Worm (Caenorhabditis elegans) whole organism, L3 larva: ENCODE measurements around the gene spo-11.

Experiments used
- R02D3.7 ChIP-seq: fragments of 150-350 bp; optimal IDR thresholded peaks from 2 replicates; lab custom pipeline; 2014; ENCODE audit warnings: missing biosample characterization, missing genetic modification characterization
- ZK546.5 ChIP-seq: sonication (generic microtip); optimal IDR thresholded peaks from 2 replicates; lab custom pipeline; 2017; ENCODE audit warnings: missing biosample characterization, missing genetic modification characterization
- aly-2 ChIP-seq: fragments of 150-350 bp; optimal IDR thresholded peaks from 2 replicates; lab custom pipeline; 2014; ENCODE audit warnings: missing biosample characterization, missing genetic modification characterization
- ceh-28 ChIP-seq: fragments of 150-350 bp; optimal IDR thresholded peaks from 2 replicates; lab custom pipeline; 2014; ENCODE audit warnings: missing biosample characterization, missing genetic modification reagents, missing genetic modification characterization
- ceh-82 ChIP-seq: fragments of 150-350 bp; optimal IDR thresholded peaks from 2 replicates; lab custom pipeline; 2014; ENCODE audit warnings: missing biosample characterization, missing genetic modification characterization
- ceh-9 ChIP-seq: sonication (generic microtip); optimal IDR thresholded peaks from 2 replicates; lab custom pipeline; 2018; ENCODE audit warnings: missing biosample characterization, missing genetic modification characterization
- daf-12 ChIP-seq: fragments of 150-350 bp; optimal IDR thresholded peaks from 2 replicates; lab custom pipeline; 2014; ENCODE audit warnings: missing biosample characterization, missing genetic modification reagents, missing genetic modification characterization
- egl-27 ChIP-seq: sonication (generic microtip); optimal IDR thresholded peaks from 4 replicates; lab custom pipeline; 2017; ENCODE audit warnings: missing biosample characterization, missing genetic modification reagents, missing genetic modification characterization
- egl-5 ChIP-seq: fragments of 150-350 bp; optimal IDR thresholded peaks from 2 replicates; lab custom pipeline; 2017; ENCODE audit warnings: missing biosample characterization, missing genetic modification reagents, missing genetic modification characterization, inconsistent platforms
- elt-1 ChIP-seq: fragments of 150-350 bp; optimal IDR thresholded peaks from 2 replicates; lab custom pipeline; 2014; ENCODE audit warnings: missing biosample characterization, missing genetic modification characterization
- elt-2 ChIP-seq: sonication (generic microtip); optimal IDR thresholded peaks from 2 replicates; lab custom pipeline; 2016; ENCODE audit warnings: missing genetic modification reagents, mild to moderate bottlenecking, missing genetic modification characterization, missing compliant biosample characterization
- elt-3 ChIP-seq, 3 experiments: fragments of 150-350 bp in 1 of 3; sonication (generic microtip) in 2 of 3; optimal IDR thresholded peaks; 2 replicates in 2 of 3; 4 replicates in 1 of 3; lab custom pipeline; 2014 to 2017; ENCODE audit warnings: missing biosample characterization in 3 of 3, missing genetic modification characterization in 3 of 3
- eor-1 ChIP-seq, 2 experiments: fragments of 150-350 bp; optimal IDR thresholded peaks; 2 replicates each; lab custom pipeline; 2014 to 2018; ENCODE audit warnings: missing biosample characterization in 2 of 2, missing genetic modification characterization in 2 of 2
- fkh-2 ChIP-seq: fragments of 150-350 bp; optimal IDR thresholded peaks from 2 replicates; lab custom pipeline; 2014; ENCODE audit warnings: missing biosample characterization, missing genetic modification reagents, missing genetic modification characterization
- fos-1 ChIP-seq: fragments of 150-350 bp; optimal IDR thresholded peaks from 2 replicates; lab custom pipeline; 2014; ENCODE audit warnings: missing biosample characterization, missing genetic modification characterization
- jun-1 ChIP-seq: fragments of 150-350 bp; optimal IDR thresholded peaks from 2 replicates; lab custom pipeline; 2014; ENCODE audit warnings: missing biosample characterization, missing genetic modification reagents, missing genetic modification characterization
- lin-15B ChIP-seq: fragments of 150-350 bp; optimal IDR thresholded peaks from 2 replicates; lab custom pipeline; 2014; ENCODE audit warnings: missing biosample characterization, missing genetic modification characterization
- lin-39 ChIP-seq: fragments of 150-350 bp; optimal IDR thresholded peaks from 2 replicates; lab custom pipeline; 2018; ENCODE audit warnings: missing biosample characterization, missing genetic modification reagents, missing genetic modification characterization
- lsy-12 ChIP-seq: sonication (generic microtip); optimal IDR thresholded peaks from 2 replicates; lab custom pipeline; 2016; ENCODE audit warnings: mild to moderate bottlenecking, missing genetic modification characterization, missing compliant biosample characterization
- mdl-1 ChIP-seq: fragments of 150-350 bp; optimal IDR thresholded peaks from 2 replicates; lab custom pipeline; 2014; ENCODE audit warnings: missing biosample characterization, missing genetic modification characterization
- mml-1 ChIP-seq: fragments of 150-350 bp; sonication (generic microtip); optimal IDR thresholded peaks from 3 replicates; lab custom pipeline; 2014; ENCODE audit warnings: missing biosample characterization, missing genetic modification characterization
- nfya-1 ChIP-seq: sonication (generic microtip); optimal IDR thresholded peaks from 2 replicates; lab custom pipeline; 2017; ENCODE audit warnings: missing genetic modification characterization, mild to moderate bottlenecking, missing compliant biosample characterization, antibody characterized with exemption, moderate library complexity; ENCODE audit not compliant: insufficient read depth
- nhr-11 ChIP-seq: fragments of 150-350 bp; optimal IDR thresholded peaks from 2 replicates; lab custom pipeline; 2014; ENCODE audit warnings: missing biosample characterization, missing genetic modification characterization
- nhr-12 ChIP-seq: fragments of 150-350 bp; optimal IDR thresholded peaks from 2 replicates; lab custom pipeline; 2014; ENCODE audit warnings: missing biosample characterization, missing genetic modification characterization
- nhr-23 ChIP-seq: fragments of 150-350 bp; optimal IDR thresholded peaks from 2 replicates; lab custom pipeline; 2014; ENCODE audit warnings: missing biosample characterization, missing genetic modification reagents, missing genetic modification characterization
- nhr-237 ChIP-seq: fragments of 150-350 bp; optimal IDR thresholded peaks from 2 replicates; lab custom pipeline; 2014; ENCODE audit warnings: missing biosample characterization, missing genetic modification characterization
- nhr-25 ChIP-seq: sonication (generic microtip); optimal IDR thresholded peaks from 2 replicates; lab custom pipeline; 2017; ENCODE audit warnings: missing biosample characterization, missing genetic modification characterization
- nhr-28 ChIP-seq: fragments of 150-350 bp; optimal IDR thresholded peaks from 2 replicates; lab custom pipeline; 2014; ENCODE audit warnings: missing biosample characterization, missing genetic modification characterization
- nhr-43 ChIP-seq: sonication (generic microtip); optimal IDR thresholded peaks from 2 replicates; lab custom pipeline; 2016; ENCODE audit warnings: mild to moderate bottlenecking, missing genetic modification characterization, missing compliant biosample characterization; ENCODE audit not compliant: poor library complexity, severe bottlenecking
- nhr-67 ChIP-seq: fragments of 150-350 bp; optimal IDR thresholded peaks from 2 replicates; lab custom pipeline; 2014; ENCODE audit warnings: missing biosample characterization, missing genetic modification characterization
- nhr-76 ChIP-seq: fragments of 150-350 bp; sonication (generic microtip); optimal IDR thresholded peaks from 5 replicates; lab custom pipeline; 2014; ENCODE audit warnings: missing biosample characterization, missing genetic modification characterization
- nhr-77 ChIP-seq: fragments of 150-350 bp; optimal IDR thresholded peaks from 2 replicates; lab custom pipeline; 2014; ENCODE audit warnings: missing biosample characterization, missing genetic modification characterization
- pqm-1 ChIP-seq: fragments of 150-350 bp; optimal IDR thresholded peaks from 2 replicates; lab custom pipeline; 2017; ENCODE audit warnings: missing biosample characterization, missing genetic modification characterization, inconsistent platforms
- sea-2 ChIP-seq: fragments of 150-350 bp; sonication (generic microtip); optimal IDR thresholded peaks from 4 replicates; lab custom pipeline; 2014; ENCODE audit warnings: missing biosample characterization, missing genetic modification reagents, missing genetic modification characterization
- skn-1 ChIP-seq: fragments of 150-350 bp; optimal IDR thresholded peaks from 2 replicates; lab custom pipeline; 2014; ENCODE audit warnings: missing biosample characterization, missing genetic modification characterization
- snpc-4 ChIP-seq: fragments of 150-350 bp; optimal IDR thresholded peaks from 2 replicates; lab custom pipeline; 2014; ENCODE audit warnings: missing biosample characterization, missing genetic modification characterization
- tbx-2 ChIP-seq: sonication (generic microtip); optimal IDR thresholded peaks from 2 replicates; lab custom pipeline; 2016; ENCODE audit warnings: mild to moderate bottlenecking, missing genetic modification characterization, missing compliant biosample characterization
- unc-39 ChIP-seq: sonication (generic microtip); optimal IDR thresholded peaks from 4 replicates; lab custom pipeline; 2017; ENCODE audit warnings: missing biosample characterization, missing genetic modification characterization
- unc-62 ChIP-seq: fragments of 150-350 bp; sonication (generic microtip); optimal IDR thresholded peaks from 4 replicates; lab custom pipeline; 2014; ENCODE audit warnings: missing biosample characterization, missing genetic modification reagents, missing genetic modification characterization
- zag-1 ChIP-seq: fragments of 150-350 bp; optimal IDR thresholded peaks from 2 replicates; lab custom pipeline; 2014; ENCODE audit warnings: missing biosample characterization, missing genetic modification characterization
- ztf-11 ChIP-seq: fragments of 150-350 bp; optimal IDR thresholded peaks from 2 replicates; lab custom pipeline; 2014; ENCODE audit warnings: missing biosample characterization, missing genetic modification characterization
- ztf-4 ChIP-seq: fragments of 150-350 bp; optimal IDR thresholded peaks from 2 replicates; lab custom pipeline; 2014; ENCODE audit warnings: missing biosample characterization, missing genetic modification characterization

The spo-11 gene

DNA sequence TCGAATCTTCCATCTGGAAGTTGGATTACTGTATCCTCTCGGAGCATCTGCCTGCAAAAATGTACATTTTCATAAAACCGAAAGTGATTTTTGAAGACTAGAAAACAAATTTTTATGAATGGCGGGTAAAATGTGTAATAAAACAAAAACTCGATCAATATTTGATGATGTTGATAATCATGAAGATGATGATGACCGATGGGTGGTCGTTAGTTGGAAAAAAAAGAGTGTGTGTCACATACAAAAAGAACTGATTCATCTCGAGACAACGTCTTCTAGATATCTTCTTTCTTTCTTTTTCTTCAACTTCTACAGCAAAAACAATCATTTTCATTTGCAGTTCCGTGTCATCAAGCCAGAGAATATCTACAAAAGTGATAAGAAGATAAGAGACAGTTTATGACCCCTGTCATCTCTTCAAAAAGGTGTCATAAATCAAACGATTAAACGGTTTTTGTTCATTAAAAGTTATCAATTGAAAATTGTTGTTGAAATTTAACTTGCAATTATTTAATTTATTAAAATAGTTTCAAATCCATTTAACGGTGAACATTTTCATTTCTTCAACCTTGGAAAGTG lies 32.1 kb downstream of the spo-11 start, which contains the start of gene bcc-1 (continued):
- TF ChIP-seq aly-2 (tag; lab: Kevin White, UChicago), result no peak
- no peak for TF ChIP-seq lin-15B (tag; lab: Kevin White, UChicago)
- TF ChIP-seq nhr-76, result no peak
- no peak for TF ChIP-seq zag-1
- no peak for TF ChIP-seq fkh-2 (tag; lab: Kevin White, UChicago)
- peak; percentile 19 for TF ChIP-seq ceh-28 (tag; lab: Kevin White, UChicago)
- TF ChIP-seq nhr-11, result no peak

DNA sequence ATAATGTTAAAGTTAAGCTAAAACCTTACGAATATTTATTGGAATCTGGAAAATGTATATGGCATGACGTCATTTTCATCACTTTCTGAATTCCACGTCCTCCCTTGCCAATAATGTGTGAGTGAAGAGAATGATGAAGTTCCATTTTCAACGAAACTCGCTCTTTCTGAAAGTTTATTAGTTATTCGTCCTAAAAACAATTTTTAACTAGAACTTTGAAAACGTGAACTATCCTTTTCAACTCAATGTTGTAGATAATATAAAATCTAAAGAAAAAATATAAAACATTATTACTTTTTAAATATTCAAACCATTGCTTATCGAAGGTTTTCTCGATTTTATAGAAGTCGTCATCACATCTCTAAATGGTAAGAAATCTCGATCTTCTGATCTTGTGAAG lies 35.1 kb downstream of the spo-11 start, which contains the start of gene M7.7:
Gene M7.7 (plus strand): TSS at position 301 of the 400 bp plus-strand sequence.
- TF ChIP-seq sea-2 (GFP tag; lab: Kevin White, UChicago), result no peak
- no peak for TF ChIP-seq nhr-76
- no peak for TF ChIP-seq snpc-4
- TF ChIP-seq ZK546.5 (tag; lab: Kevin White, UChicago), result no peak
- no peak for TF ChIP-seq nhr-11
- TF ChIP-seq elt-3 (tag; optimal IDR thresholded peaks at IDR 0.05; lab: Kevin White, UChicago), result no peak
- no peak for TF ChIP-seq nhr-25
- no peak for TF ChIP-seq ceh-9 (tag; lab: Kevin White, UChicago)
- no peak for TF ChIP-seq mml-1 (tag; lab: Kevin White, UChicago)
- TF ChIP-seq nhr-67 (tag; lab: Kevin White, UChicago), result no peak
- no peak for TF ChIP-seq egl-27
- no peak for TF ChIP-seq zag-1
- no peak for TF ChIP-seq ztf-4 (tag; lab: Kevin White, UChicago)
- TF ChIP-seq pqm-1 (tag; lab: Kevin White, UChicago), result no peak
- no peak for TF ChIP-seq daf-12 (tag; lab: Kevin White, UChicago)

DNA sequence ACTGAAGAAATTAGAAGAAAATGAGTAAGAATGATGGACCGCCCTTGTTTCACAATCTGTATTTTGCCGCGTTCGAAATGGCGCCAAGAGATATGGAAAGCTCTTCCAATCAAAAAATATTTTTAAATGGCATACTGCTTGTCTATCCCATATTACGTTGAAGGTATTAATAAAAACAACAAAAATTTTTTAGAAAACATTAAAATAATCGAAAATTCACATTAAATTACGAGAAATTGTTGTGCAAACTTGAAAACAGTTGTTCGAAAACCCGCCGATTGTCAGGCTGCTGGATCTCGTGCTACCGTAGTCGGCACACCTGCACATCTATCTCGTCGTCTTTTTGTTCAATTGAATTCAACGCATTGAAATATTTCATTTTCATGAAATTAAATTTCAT lies 41.1 kb downstream of the spo-11 start, which contains the start of gene klc-1:
Gene klc-1 (plus strand): TSS at position 127 of the 400 bp plus-strand sequence.
- no peak for TF ChIP-seq sea-2 (GFP tag; lab: Kevin White, UChicago)
- TF ChIP-seq ceh-82 (tag; lab: Kevin White, UChicago), result no peak
- no peak for TF ChIP-seq jun-1 (tag; lab: Kevin White, UChicago)
- TF ChIP-seq elt-2 (tag; lab: Kevin White, UChicago), result no peak
- TF ChIP-seq pqm-1 (tag; lab: Kevin White, UChicago), result no peak
- TF ChIP-seq nhr-23 (tag; lab: Kevin White, UChicago), result no peak
- no peak for TF ChIP-seq elt-1
- no peak for TF ChIP-seq nfya-1 (tag; lab: Kevin White, UChicago)
- no peak for TF ChIP-seq skn-1 (tag; lab: Kevin White, UChicago)
- no peak for TF ChIP-seq nhr-25
- TF ChIP-seq nhr-67 (tag; lab: Kevin White, UChicago), result no peak
- no peak for TF ChIP-seq mml-1 (tag; lab: Kevin White, UChicago)
- TF ChIP-seq nhr-76, result no peak
- TF ChIP-seq eor-1 (tag; optimal IDR thresholded peaks at IDR 0.05; lab: Kevin White, UChicago), result no peak
- TF ChIP-seq daf-12 (tag; lab: Kevin White, UChicago), result no peak
- no peak for TF ChIP-seq unc-62 (GFP tag; lab: Kevin White, UChicago)
- no peak for TF ChIP-seq ceh-9 (tag; lab: Kevin White, UChicago)

DNA sequence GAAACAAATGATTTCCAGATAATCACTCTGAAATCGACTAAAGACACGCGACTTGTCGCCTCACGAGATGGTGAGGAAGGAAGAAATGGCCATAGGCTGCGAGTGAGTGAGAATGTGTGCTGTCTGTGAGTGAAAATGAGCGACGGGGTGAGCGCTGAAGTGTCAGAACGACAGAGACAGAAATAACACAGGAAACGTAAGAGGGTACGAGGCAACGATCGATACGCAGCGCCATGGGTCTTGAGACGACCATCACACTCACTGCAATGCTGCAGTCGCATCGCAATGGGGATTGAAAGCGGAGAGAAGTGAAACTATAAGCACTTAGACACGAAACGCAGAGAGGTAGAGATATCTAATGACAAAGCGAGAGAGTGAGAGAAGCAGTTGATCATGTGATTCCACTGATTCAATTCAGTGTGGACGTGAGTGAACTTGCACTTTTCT lies 41.9 kb downstream of the spo-11 start:
- TF ChIP-seq nhr-43 (peak; percentile 86), tbx-2 (peak; percentile 86), lin-39 (tag; lab: Kevin White, UChicago) (peak; percentile 91), egl-5 (tag; lab: Kevin White, UChicago) (peak; percentile 96), ZK546.5 (tag; lab: Kevin White, UChicago) (peak; percentile 16), nhr-67 (tag; lab: Kevin White, UChicago) (no peak), ceh-82 (tag; lab: Kevin White, UChicago) (peak; percentile 22), nhr-76 (peak; percentile 54), nhr-77 (peak; percentile 16), ztf-11 (tag; lab: Kevin White, UChicago) (no peak), zag-1 (peak; percentile 91), nhr-25 (peak; percentile 96), aly-2 (tag; lab: Kevin White, UChicago) (no peak), lsy-12 (tag; lab: Kevin White, UChicago) (peak; percentile 88), nhr-12 (no peak), ztf-4 (tag; lab: Kevin White, UChicago) (peak; percentile 20), nhr-237 (no peak), fkh-2 (tag; lab: Kevin White, UChicago) (peak; percentile 37), unc-39 (tag; lab: Kevin White, UChicago) (no peak), eor-1 (tag; optimal IDR thresholded peaks at IDR 0.05; lab: Kevin White, UChicago) (no peak), elt-2 (tag; lab: Kevin White, UChicago) (peak; percentile 80), mdl-1 (tag; lab: Kevin White, UChicago) (peak; percentile 13), elt-3 (tag; optimal IDR thresholded peaks at IDR 0.05; lab: Kevin White, UChicago) (peak in 1 of 3 experiments; percentile 1), nhr-28 (tag; lab: Kevin White, UChicago) (no peak), snpc-4 (peak; percentile 55), nhr-23 (tag; lab: Kevin White, UChicago) (peak; percentile 92), nfya-1 (tag; lab: Kevin White, UChicago) (peak; percentile 94), R02D3.7 (tag; lab: Kevin White, UChicago) (peak; percentile 74), elt-1 (peak; percentile 12), fos-1 (tag; lab: Kevin White, UChicago) (no peak), daf-12 (tag; lab: Kevin White, UChicago) (no peak), mml-1 (tag; lab: Kevin White, UChicago) (no peak), egl-27 (peak; percentile 91), ceh-28 (tag; lab: Kevin White, UChicago) (peak; percentile 96), ceh-9 (tag; lab: Kevin White, UChicago) (no peak)
